Worm (Caenorhabditis elegans): Measurements from ENCODE around the gene Y57E12AL.1.

ce11 chrV:7095254-7095990 lies 35.1 kb downstream of the Y57E12AL.1 start:
- no peak for TF ChIP-seq ZK546.5 (tag; optimal IDR thresholded peaks at IDR 0.05)
- TF ChIP-seq blmp-1 (tag; optimal IDR thresholded peaks at IDR 0.05; ENCODE audit: insufficient read depth), result no peak
- no peak for TF ChIP-seq unc-39 (tag; optimal IDR thresholded peaks at IDR 0.05)
- TF ChIP-seq ama-1 (optimal IDR thresholded peaks at IDR 0.05), result no peak
- no peak for TF ChIP-seq elt-3 (tag; optimal IDR thresholded peaks at IDR 0.05)
- no peak for TF ChIP-seq unc-62 (GFP tag; optimal IDR thresholded peaks at IDR 0.05)
- TF ChIP-seq nhr-23 (tag; optimal IDR thresholded peaks at IDR 0.05), result no peak
- TF ChIP-seq elt-1 (tag; optimal IDR thresholded peaks at IDR 0.05), result no peak

Data from whole organism, L2 larva.